Fruit fly (Drosophila melanogaster): Measurements from ENCODE around the gene CG17991.

- no peak for TF ChIP-seq CTCF (optimal IDR thresholded peaks at IDR 0.05)
- no peak for TF ChIP-seq CG8478 (optimal IDR thresholded peaks at IDR 0.05)
These were observed 22.8 kb upstream of the CG17991 start for dm6 chr3R:27218288-27218687.

Data from S2 (cell line).